Fruit fly (Drosophila melanogaster) whole organism, embryonic: ENCODE data around the gene CG32320.

Experiments used
- Atf-2 ChIP-seq: fragments of 200-800 bp; sonication (Bioruptor generic); optimal IDR thresholded peaks from 2 replicates; lab custom pipeline; 2016; ENCODE audit warnings: missing biosample characterization, missing genetic modification characterization
- CG10209 ChIP-seq: fragments of 200-800 bp; sonication (Bioruptor generic); optimal IDR thresholded peaks from 3 replicates; lab custom pipeline; 2017; ENCODE audit warnings: missing biosample characterization, mild to moderate bottlenecking, missing genetic modification characterization, missing genetic modification reagents
- CG10274 ChIP-seq: fragments of 200-800 bp; sonication (Bioruptor generic); optimal IDR thresholded peaks from 3 replicates; lab custom pipeline; 2017; ENCODE audit warnings: missing biosample characterization, mild to moderate bottlenecking, missing genetic modification characterization
- CG10366 ChIP-seq: fragments of 200-800 bp; sonication (Bioruptor generic); IDR thresholded peaks from 2 replicates; pipeline ENCODE4 v1.3.6; 2022; ENCODE audit warnings: missing biosample characterization, missing genetic modification characterization
- CG10543 ChIP-seq: fragments of 200-800 bp; sonication (Bioruptor generic); optimal IDR thresholded peaks from 3 replicates; lab custom pipeline; 2017; ENCODE audit warnings: missing biosample characterization, mild to moderate bottlenecking, missing genetic modification characterization, moderate library complexity
- CG12104 ChIP-seq: fragments of 200-800 bp; sonication (Bioruptor generic); optimal IDR thresholded peaks from 3 replicates; lab custom pipeline; 2016; ENCODE audit warnings: missing biosample characterization, missing genetic modification characterization
- CG12155 ChIP-seq: fragments of 200-800 bp; sonication (Bioruptor generic); optimal IDR thresholded peaks from 3 replicates; lab custom pipeline; 2016; ENCODE audit warnings: missing biosample characterization, missing genetic modification characterization
- CG14050 ChIP-seq: fragments of 200-800 bp; sonication (Bioruptor generic); IDR thresholded peaks from 3 replicates; pipeline ENCODE4 v1.3.6; 2022; ENCODE audit warnings: missing biosample characterization, missing genetic modification characterization
- CG16815 ChIP-seq: fragments of 200-800 bp; sonication (Bioruptor generic); optimal IDR thresholded peaks from 3 replicates; lab custom pipeline; 2017; ENCODE audit warnings: missing biosample characterization, mild to moderate bottlenecking, missing genetic modification characterization
- CG17361 ChIP-seq: fragments of 200-800 bp; sonication (Bioruptor generic); IDR thresholded peaks from 3 replicates; pipeline ENCODE4 v1.3.6; 2022; ENCODE audit warnings: missing biosample characterization, missing genetic modification characterization
- CG17385 ChIP-seq: fragments of 200-800 bp; sonication (Bioruptor generic); optimal IDR thresholded peaks from 3 replicates; lab custom pipeline; 2018; ENCODE audit warnings: missing biosample characterization, mild to moderate bottlenecking, missing genetic modification characterization
- CG17568 ChIP-seq: fragments of 200-800 bp; sonication (Bioruptor generic); optimal IDR thresholded peaks from 2 replicates; lab custom pipeline; 2018; ENCODE audit warnings: missing biosample characterization, mild to moderate bottlenecking, missing genetic modification characterization, moderate library complexity
- CG18764 ChIP-seq: fragments of 200-800 bp; sonication (Bioruptor generic); optimal IDR thresholded peaks from 3 replicates; lab custom pipeline; 2016; ENCODE audit warnings: missing biosample characterization, missing genetic modification characterization
- CG31224 ChIP-seq: fragments of 200-800 bp; sonication (Bioruptor generic); IDR thresholded peaks from 2 replicates; pipeline ENCODE4 v1.3.6; 2022; ENCODE audit warnings: missing biosample characterization, missing genetic modification characterization
- CG3163 ChIP-seq: fragments of 200-800 bp; sonication (Bioruptor generic); optimal IDR thresholded peaks from 3 replicates; lab custom pipeline; 2016; ENCODE audit warnings: missing biosample characterization, missing genetic modification characterization
- CG32772 ChIP-seq: fragments of 200-800 bp; sonication (Bioruptor generic); IDR thresholded peaks from 2 replicates; pipeline ENCODE4 v1.3.6; 2022; ENCODE audit warnings: missing biosample characterization, missing genetic modification characterization
- CG4360 ChIP-seq: fragments of 200-800 bp; sonication (Bioruptor generic); IDR thresholded peaks from 2 replicates; pipeline ENCODE4 v1.3.6; 2022; ENCODE audit warnings: missing biosample characterization, missing genetic modification characterization
- CG6254 ChIP-seq: fragments of 200-800 bp; sonication (Bioruptor generic); optimal IDR thresholded peaks from 3 replicates; lab custom pipeline; 2017; ENCODE audit warnings: mild to moderate bottlenecking, missing biosample characterization, missing genetic modification reagents, missing genetic modification characterization
- CG6765 ChIP-seq: fragments of 200-800 bp; sonication (Bioruptor generic); optimal IDR thresholded peaks from 3 replicates; lab custom pipeline; 2017; ENCODE audit warnings: missing biosample characterization, mild to moderate bottlenecking, missing genetic modification characterization
- CG7271 ChIP-seq: fragments of 200-800 bp; sonication (Bioruptor generic); optimal IDR thresholded peaks from 2 replicates; lab custom pipeline; 2018; ENCODE audit warnings: missing biosample characterization, mild to moderate bottlenecking, missing genetic modification characterization, moderate library complexity
- Camta ChIP-seq: fragments of 200-800 bp; sonication (Bioruptor generic); optimal IDR thresholded peaks from 2 replicates; lab custom pipeline; 2016; ENCODE audit warnings: missing biosample characterization, missing genetic modification characterization
- CoRest ChIP-seq: fragments of 200-800 bp; sonication (Bioruptor generic); optimal IDR thresholded peaks from 3 replicates; lab custom pipeline; 2018; ENCODE audit warnings: missing biosample characterization, mild to moderate bottlenecking, missing genetic modification characterization, moderate library complexity
- HmgZ ChIP-seq: fragments of 200-800 bp; sonication (Bioruptor generic); optimal IDR thresholded peaks from 2 replicates; lab custom pipeline; 2018; ENCODE audit warnings: missing biosample characterization, mild to moderate bottlenecking, missing genetic modification characterization
- Hr39 ChIP-seq: fragments of >200 bp; optimal IDR thresholded peaks from 2 replicates; lab custom pipeline; 2017
- Mrtf ChIP-seq: fragments of 200-800 bp; sonication (Bioruptor generic); IDR thresholded peaks from 3 replicates; pipeline ENCODE4 v1.3.6; 2022; ENCODE audit warnings: missing biosample characterization, missing genetic modification characterization
- Nf-YB ChIP-seq: fragments of 200-800 bp; sonication (Bioruptor generic); optimal IDR thresholded peaks from 3 replicates; lab custom pipeline; 2019; ENCODE audit warnings: missing biosample characterization, mild to moderate bottlenecking, missing genetic modification characterization, moderate library complexity
- Rfx ChIP-seq: fragments of 200-800 bp; sonication (Bioruptor generic); IDR thresholded peaks from 2 replicates; pipeline ENCODE4 v1.3.6; 2022; ENCODE audit warnings: missing biosample characterization, missing genetic modification characterization
- Sox100B ChIP-seq: fragments of 200-800 bp; sonication (Bioruptor generic); optimal IDR thresholded peaks from 3 replicates; lab custom pipeline; 2018; ENCODE audit warnings: missing biosample characterization, mild to moderate bottlenecking, missing genetic modification characterization
- Trl ChIP-seq, 3 experiments: fragments of >200 bp in 2 of 3; fragments of 200-800 bp in 1 of 3; sonication (Bioruptor generic) in 1 of 3; optimal IDR thresholded peaks; 2 replicates in 1 of 3; 3 replicates in 2 of 3; lab custom pipeline; 2016 to 2017; ENCODE audit warnings: missing biosample characterization in 1 of 3, missing genetic modification characterization in 1 of 3
- caup ChIP-seq: fragments of 200-800 bp; sonication (Bioruptor generic); optimal IDR thresholded peaks from 3 replicates; lab custom pipeline; 2017; ENCODE audit warnings: missing biosample characterization, mild to moderate bottlenecking, missing genetic modification characterization, moderate library complexity; ENCODE audit not compliant: severe bottlenecking
- dpn ChIP-seq, 2 experiments: fragments of 200-800 bp; sonication (Bioruptor generic); optimal IDR thresholded peaks; 3 replicates each; lab custom pipeline; 2016; ENCODE audit warnings: missing biosample characterization in 2 of 2, missing genetic modification characterization in 2 of 2
- eve ChIP-seq, 2 experiments: fragments of >200 bp; optimal IDR thresholded peaks; 2 replicates each; lab custom pipeline; 2017; ENCODE audit warnings: missing biosample characterization in 2 of 2, missing genetic modification characterization in 2 of 2
- fd64A ChIP-seq: fragments of 200-800 bp; sonication (Bioruptor generic); optimal IDR thresholded peaks from 3 replicates; lab custom pipeline; 2018; ENCODE audit warnings: missing biosample characterization, mild to moderate bottlenecking, missing genetic modification characterization
- fd96Cb ChIP-seq: fragments of 200-800 bp; sonication (Bioruptor generic); optimal IDR thresholded peaks from 2 replicates; lab custom pipeline; 2018; ENCODE audit warnings: missing biosample characterization, mild to moderate bottlenecking, missing genetic modification characterization, moderate library complexity
- gcm ChIP-seq: fragments of 200-800 bp; sonication (Bioruptor generic); optimal IDR thresholded peaks from 2 replicates; lab custom pipeline; 2019; ENCODE audit warnings: missing biosample characterization, mild to moderate bottlenecking, missing genetic modification characterization, moderate library complexity
- gsb-n ChIP-seq: fragments of 200-800 bp; sonication (Bioruptor generic); optimal IDR thresholded peaks from 3 replicates; lab custom pipeline; 2018; ENCODE audit warnings: missing biosample characterization, mild to moderate bottlenecking, missing genetic modification characterization
- hbn ChIP-seq: fragments of 200-800 bp; sonication (Bioruptor generic); IDR thresholded peaks from 2 replicates; pipeline ENCODE4 v1.3.6; 2022; ENCODE audit warnings: missing biosample characterization, missing genetic modification characterization; ENCODE audit not compliant: partially characterized antibody
- peb ChIP-seq: fragments of 200-800 bp; sonication (Bioruptor generic); IDR thresholded peaks from 2 replicates; pipeline ENCODE4 v1.3.6; 2022; ENCODE audit warnings: missing biosample characterization, missing genetic modification characterization
- pnt ChIP-seq: fragments of 200-800 bp; sonication (Bioruptor generic); optimal IDR thresholded peaks from 3 replicates; lab custom pipeline; 2016; ENCODE audit warnings: missing biosample characterization, missing genetic modification characterization
- pum ChIP-seq: fragments of 200-800 bp; sonication (Bioruptor generic); optimal IDR thresholded peaks from 2 replicates; lab custom pipeline; 2016; ENCODE audit warnings: missing biosample characterization, missing genetic modification characterization
- ro ChIP-seq: fragments of 200-800 bp; sonication (Bioruptor generic); IDR thresholded peaks from 2 replicates; pipeline ENCODE4 v1.3.6; 2022; ENCODE audit warnings: missing biosample characterization, missing genetic modification characterization
- sens ChIP-seq: fragments of 200-800 bp; sonication (Bioruptor generic); peaks from one replicate; lab custom pipeline; 2016; ENCODE audit warnings: missing biosample characterization, missing genetic modification characterization
- sim ChIP-seq: fragments of 200-800 bp; sonication (Bioruptor generic); IDR thresholded peaks from 2 replicates; pipeline ENCODE4 v1.3.6; 2022; ENCODE audit warnings: missing biosample characterization, missing genetic modification characterization
- sisA ChIP-seq: fragments of 200-800 bp; sonication (Bioruptor generic); IDR thresholded peaks from 2 replicates; pipeline ENCODE4 v1.3.6; 2022; ENCODE audit warnings: missing biosample characterization, missing genetic modification characterization
- slbo ChIP-seq: fragments of 200-800 bp; sonication (Bioruptor generic); IDR thresholded peaks from 2 replicates; pipeline ENCODE4 v1.3.6; 2022; ENCODE audit warnings: missing biosample characterization, missing genetic modification characterization
- sob ChIP-seq: fragments of 200-800 bp; sonication (Bioruptor generic); IDR thresholded peaks from 2 replicates; pipeline ENCODE4 v1.3.6; 2022; ENCODE audit warnings: missing biosample characterization, missing genetic modification characterization
- stc ChIP-seq: fragments of 200-800 bp; sonication (Bioruptor generic); IDR thresholded peaks from 2 replicates; pipeline ENCODE4 v1.3.6; 2022; ENCODE audit warnings: missing biosample characterization, missing genetic modification characterization
- tio ChIP-seq: fragments of 200-800 bp; sonication (Bioruptor generic); optimal IDR thresholded peaks from 2 replicates; lab custom pipeline; 2017; ENCODE audit warnings: missing biosample characterization, missing genetic modification characterization, inconsistent platforms
- vnd ChIP-seq: fragments of 200-800 bp; sonication (Bioruptor generic); IDR thresholded peaks from 3 replicates; pipeline ENCODE4 v1.3.6; 2022; ENCODE audit warnings: missing biosample characterization, missing genetic modification characterization; ENCODE audit not compliant: partially characterized antibody
- zen2 ChIP-seq: fragments of 200-800 bp; sonication (Bioruptor generic); IDR thresholded peaks from 3 replicates; pipeline ENCODE4 v1.3.6; 2022; ENCODE audit warnings: missing biosample characterization, missing genetic modification characterization; ENCODE audit not compliant: partially characterized antibody

The CG32320 gene

dm6 chr3L:1414032-1414431, 15.6 kb downstream of the CG32320 start (continued):
- TF ChIP-seq Atf-2 (GFP tag; lab: Kevin White, UChicago) (peak; percentile 28), fd64A (GFP tag; lab: Kevin White, UChicago) (no peak), sisA (GFP tag; lab: Robert Waterston, UW) (peak; percentile 26; the same call in 1 of the 2 replicates), CG31224 (GFP tag; lab: Robert Waterston, UW) (no peak), sob (peak; percentile 43; the same call in 1 of the 2 replicates), stc (GFP tag; lab: Robert Waterston, UW) (peak; percentile 46; the same call in 1 of the 2 replicates), CG10543 (GFP tag; lab: Kevin White, UChicago) (no peak), CG18764 (GFP tag; lab: Kevin White, UChicago) (no peak), Sox100B (GFP tag; lab: Kevin White, UChicago) (no peak), hbn (GFP tag; lab: Robert Waterston, UW) (no peak), CG17385 (GFP tag; lab: Kevin White, UChicago) (peak; percentile 14), sens (GFP tag; lab: Kevin White, UChicago) (peak; percentile 90), dpn (GFP tag; optimal IDR thresholded peaks at IDR 0.05; lab: Kevin White, UChicago) (peak; percentile 8 to 42), CG17568 (GFP tag; lab: Kevin White, UChicago) (peak; percentile 8), CG32772 (GFP tag; lab: Robert Waterston, UW) (0 out of 2 replicates have a peak, but pooled peaks have one; percentile 43), tio (GFP tag; lab: Kevin White, UChicago) (peak; percentile 36), zen2 (GFP tag; lab: Robert Waterston, UW) (no peak), Nf-YB (GFP tag; lab: Kevin White, UChicago) (peak; percentile 38), Hr39 (lab: Kevin White, UChicago) (no peak), CG3163 (GFP tag; lab: Kevin White, UChicago) (peak; percentile 23), CG16815 (GFP tag; lab: Kevin White, UChicago) (peak; percentile 63), caup (GFP tag; lab: Kevin White, UChicago) (no peak), CG14050 (GFP tag; lab: Robert Waterston, UW) (peak; percentile 11; the same call in 1 of the 3 replicates), pnt (GFP tag; lab: Kevin White, UChicago) (peak; percentile 43), CoRest (tag; lab: Kevin White, UChicago) (peak; percentile 13), Camta (GFP tag; lab: Kevin White, UChicago) (peak; percentile 8), CG10209 (GFP tag; lab: Kevin White, UChicago) (peak; percentile 48), HmgZ (tag; lab: Kevin White, UChicago) (no peak), eve (GFP tag; optimal IDR thresholded peaks at IDR 0.05; lab: Kevin White, UChicago) (peak in 1 of 2 experiments; percentile 81), CG10366 (GFP tag; lab: Robert Waterston, UW) (peak; percentile 48), CG6254 (GFP tag; lab: Kevin White, UChicago) (peak; percentile 53), Mrtf (peak; percentile 34; the same call in 1 of the 3 replicates), CG7271 (tag; lab: Kevin White, UChicago) (peak; percentile 81), gsb-n (tag; lab: Kevin White, UChicago) (peak; percentile 70), CG4360 (GFP tag; lab: Robert Waterston, UW) (peak; percentile 48; the same call in 1 of the 2 replicates), peb (peak; percentile 70), CG17361 (GFP tag; lab: Robert Waterston, UW) (peak; percentile 56; the same call in 2 of the 3 replicates), fd96Cb (tag; lab: Kevin White, UChicago) (no peak), gcm (GFP tag; lab: Kevin White, UChicago) (peak; percentile 12), CG6765 (GFP tag; lab: Kevin White, UChicago) (no peak), CG12155 (GFP tag; lab: Kevin White, UChicago) (no peak), CG12104 (no peak), CG10274 (GFP tag; lab: Kevin White, UChicago) (no peak), pum (GFP tag; lab: Kevin White, UChicago) (peak; percentile 34), vnd (no peak), slbo (GFP tag; lab: Robert Waterston, UW) (peak; percentile 44), Trl (optimal IDR thresholded peaks at IDR 0.05; lab: Kevin White, UChicago) (no peak), Trl (GFP tag; optimal IDR thresholded peaks at IDR 0.05; lab: Kevin White, UChicago) (peak; percentile 55), sim (GFP tag; lab: Robert Waterston, UW) (peak; percentile 71), ro (GFP tag; lab: Robert Waterston, UW) (no peak), Rfx (0 out of 2 replicates have a peak, but pooled peaks have one; percentile 23)
